Worm (Caenorhabditis elegans) whole organism, L4/young adult: Measurements from ENCODE around the gene nhr-46.

ENCODE experiments used
- W03F9.2 ChIP-seq: fragments of 150-350 bp; optimal IDR thresholded peaks from 2 replicates; lab custom pipeline; 2014; ENCODE audit warnings: missing biosample characterization, missing genetic modification characterization
- dao-5 ChIP-seq: sonication (generic microtip); optimal IDR thresholded peaks from 2 replicates; lab custom pipeline; 2016; ENCODE audit warnings: missing genotype, missing genetic modification characterization, moderate library complexity, missing compliant biosample characterization
- him-1 ChIP-seq: sonication (generic microtip); optimal IDR thresholded peaks from 2 replicates; lab custom pipeline; 2016; ENCODE audit warnings: missing genotype, missing genetic modification reagents, missing genetic modification characterization, missing compliant biosample characterization

DNA sequence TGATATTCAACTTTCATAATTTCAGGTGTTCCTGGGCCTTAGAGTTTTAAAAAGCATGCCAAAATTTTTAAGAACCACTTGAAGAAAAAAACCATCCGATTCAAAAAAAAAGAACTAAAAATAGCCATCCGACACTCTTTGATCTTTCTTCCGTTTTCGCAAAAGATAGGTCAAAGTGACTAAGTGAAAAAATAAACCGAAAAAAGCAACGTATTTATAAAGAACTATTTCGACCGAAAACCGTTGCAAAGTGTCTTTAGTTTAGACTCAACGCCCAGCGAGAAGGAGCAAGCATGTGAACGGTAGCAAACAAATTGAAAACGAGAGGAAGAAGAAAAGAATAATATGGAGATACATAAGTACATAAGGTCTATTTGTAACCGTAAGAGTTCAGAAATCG, 26.0 kb upstream of the nhr-46 start:
- TF ChIP-seq him-1 (tag; lab: Kevin White, UChicago) (no peak), W03F9.2 (no peak), dao-5 (no peak)
